Worm (Caenorhabditis elegans) whole organism, L4 larva: ENCODE measurements around the gene ZC412.3.

Experiments
- F26F4.8 ChIP-seq: fragments of 200-800 bp; sonication (Bioruptor generic); conservative IDR thresholded peaks from 2 replicates; pipeline ENCODE4 v1.3.6; 2022; ENCODE audit warnings: missing genetic modification characterization, missing compliant biosample characterization
- F49E8.2 ChIP-seq: sonication (generic microtip); optimal IDR thresholded peaks from 2 replicates; lab custom pipeline; 2016; ENCODE audit warnings: missing compliant biosample characterization, mild to moderate bottlenecking, missing genetic modification characterization, borderline replicate concordance
- R02D3.7 ChIP-seq: fragments of 150-350 bp; sonication (generic microtip); optimal IDR thresholded peaks from 3 replicates; lab custom pipeline; 2014; ENCODE audit warnings: missing biosample characterization, missing genetic modification characterization
- T26A8.4 ChIP-seq: fragments of 200-800 bp; sonication (Bioruptor generic); IDR thresholded peaks from 2 replicates; pipeline ENCODE4 v1.3.6; 2022; ENCODE audit warnings: missing genetic modification characterization, missing compliant biosample characterization
- Y105C5A.15 ChIP-seq: fragments of 200-800 bp; sonication (Bioruptor generic); IDR thresholded peaks from 2 replicates; pipeline ENCODE4 v1.3.6; 2022; ENCODE audit warnings: missing genetic modification characterization, missing compliant biosample characterization
- Y48G9A.11 ChIP-seq: fragments of 200-800 bp; sonication (Bioruptor generic); IDR thresholded peaks from 2 replicates; pipeline ENCODE4 v1.3.6; 2022; ENCODE audit warnings: missing genetic modification reagents, missing genetic modification characterization, missing compliant biosample characterization
- ZK337.2 ChIP-seq: fragments of 200-800 bp; sonication (Bioruptor generic); IDR thresholded peaks from 2 replicates; pipeline ENCODE4 v1.3.6; 2022; ENCODE audit warnings: missing genetic modification reagents, missing genetic modification characterization, missing compliant biosample characterization
- aha-1 ChIP-seq: fragments of 150-350 bp; peaks from one replicate; lab custom pipeline; 2014; ENCODE audit warnings: missing biosample characterization, missing genetic modification characterization
- aly-2 ChIP-seq: sonication (generic microtip); optimal IDR thresholded peaks from 2 replicates; lab custom pipeline; 2018; ENCODE audit warnings: missing biosample characterization, missing genetic modification characterization
- ama-1 ChIP-seq: fragments of 150-350 bp; optimal IDR thresholded peaks from 2 replicates; lab custom pipeline; 2014; ENCODE audit warnings: inconsistent platforms, mixed read lengths
- arid-1 ChIP-seq: fragments of 200-800 bp; sonication (Bioruptor generic); conservative IDR thresholded peaks from 2 replicates; pipeline ENCODE4 v1.3.6; 2022; ENCODE audit warnings: missing genetic modification reagents, missing genetic modification characterization, missing compliant biosample characterization
- ceh-20 ChIP-seq: fragments of 200-800 bp; sonication (Bioruptor generic); IDR thresholded peaks from 2 replicates; pipeline ENCODE4 v1.3.6; 2022; ENCODE audit warnings: missing genetic modification reagents, missing genetic modification characterization, missing compliant biosample characterization
- ceh-28 ChIP-seq: fragments of 150-350 bp; optimal IDR thresholded peaks from 2 replicates; lab custom pipeline; 2014; ENCODE audit warnings: missing biosample characterization, missing genetic modification reagents, missing genetic modification characterization
- ceh-44 ChIP-seq: fragments of 200-800 bp; sonication (Bioruptor generic); IDR thresholded peaks from 2 replicates; pipeline ENCODE4 v1.3.6; 2022; ENCODE audit warnings: missing genetic modification reagents, missing genetic modification characterization, missing compliant biosample characterization
- daf-16 ChIP-seq, 3 experiments: sonication (generic microtip); optimal IDR thresholded peaks; 2 replicates each; lab custom pipeline; 2016 to 2017; ENCODE audit warnings: missing genetic modification characterization in 3 of 3, missing genetic modification reagents in 3 of 3, mild to moderate bottlenecking in 2 of 3, missing compliant biosample characterization in 2 of 3, missing biosample characterization in 1 of 3, moderate library complexity in 1 of 3
- dmd-8 ChIP-seq: fragments of 200-800 bp; sonication (Bioruptor generic); IDR thresholded peaks from 2 replicates; pipeline ENCODE4 v1.3.6; 2022; ENCODE audit warnings: missing genetic modification characterization, missing compliant biosample characterization
- dve-1 ChIP-seq: sonication (generic microtip); optimal IDR thresholded peaks from 2 replicates; lab custom pipeline; 2017; ENCODE audit warnings: antibody characterized with exemption, mild to moderate bottlenecking, missing genetic modification characterization, missing compliant biosample characterization; ENCODE audit not compliant: insufficient read depth
- egl-27 ChIP-seq: sonication (generic microtip); optimal IDR thresholded peaks from 3 replicates; lab custom pipeline; 2017; ENCODE audit warnings: missing biosample characterization, missing genetic modification reagents, missing genetic modification characterization
- fkh-10 ChIP-seq: fragments of 150-350 bp; optimal IDR thresholded peaks from 2 replicates; lab custom pipeline; 2014; ENCODE audit warnings: missing biosample characterization, missing genetic modification reagents, missing genetic modification characterization
- fos-1 ChIP-seq: fragments of 150-350 bp; optimal IDR thresholded peaks from 2 replicates; lab custom pipeline; 2014; ENCODE audit warnings: missing biosample characterization, missing genetic modification characterization
- hlh-11 ChIP-seq: fragments of 200-800 bp; sonication (Bioruptor generic); optimal IDR thresholded peaks from 2 replicates; lab custom pipeline; 2018; ENCODE audit warnings: mild to moderate bottlenecking, missing genetic modification characterization, missing compliant biosample characterization
- hlh-30 ChIP-seq: sonication (generic microtip); optimal IDR thresholded peaks from 2 replicates; lab custom pipeline; 2017; ENCODE audit warnings: antibody characterized with exemption, mild to moderate bottlenecking, missing genetic modification characterization, missing compliant biosample characterization; ENCODE audit not compliant: insufficient read depth
- hmg-1.1 ChIP-seq: fragments of 200-800 bp; sonication (Bioruptor generic); IDR thresholded peaks from 2 replicates; pipeline ENCODE4 v1.3.6; 2022; ENCODE audit warnings: missing genetic modification reagents, missing genetic modification characterization, missing compliant biosample characterization
- lim-7 ChIP-seq: fragments of 200-800 bp; sonication (Bioruptor generic); IDR thresholded peaks from 2 replicates; pipeline ENCODE4 v1.3.6; 2022; ENCODE audit warnings: missing genetic modification characterization, missing compliant biosample characterization
- lin-13 ChIP-seq: fragments of 150-350 bp; optimal IDR thresholded peaks from 2 replicates; lab custom pipeline; 2014; ENCODE audit warnings: missing biosample characterization, missing genetic modification reagents, missing genetic modification characterization
- lin-39 ChIP-seq: fragments of 150-350 bp; optimal IDR thresholded peaks from 2 replicates; lab custom pipeline; 2014; ENCODE audit warnings: missing biosample characterization, missing genetic modification reagents, missing genetic modification characterization
- lir-3 ChIP-seq: sonication (generic microtip); optimal IDR thresholded peaks from 2 replicates; lab custom pipeline; 2016; ENCODE audit warnings: mild to moderate bottlenecking, missing genetic modification characterization, missing compliant biosample characterization
- lsy-2 ChIP-seq, 2 experiments: fragments of 150-350 bp in 1 of 2; sonication (generic microtip) in 1 of 2; optimal IDR thresholded peaks; 2 replicates each; lab custom pipeline; 2014 to 2017; ENCODE audit warnings: missing biosample characterization in 2 of 2, missing genetic modification characterization in 2 of 2
- madf-5 ChIP-seq, 2 experiments: fragments of 200-800 bp; sonication (Bioruptor generic); IDR thresholded peaks; 2 replicates each; pipeline ENCODE4 v1.3.6; 2022; ENCODE audit warnings: missing compliant biosample characterization in 2 of 2, missing genetic modification characterization in 2 of 2
- mdl-1 ChIP-seq, 2 experiments: fragments of 150-350 bp in 1 of 2; sonication (generic microtip) in 1 of 2; optimal IDR thresholded peaks; 2 replicates each; lab custom pipeline; 2014 to 2017; ENCODE audit warnings: missing biosample characterization in 2 of 2, missing genetic modification characterization in 2 of 2
- mdt-29 ChIP-seq: fragments of 200-800 bp; sonication (Bioruptor generic); IDR thresholded peaks from 2 replicates; pipeline ENCODE4 v1.3.6; 2022; ENCODE audit warnings: missing genetic modification reagents, missing genetic modification characterization, missing compliant biosample characterization
- mxl-2 ChIP-seq: fragments of 200-800 bp; sonication (Bioruptor generic); conservative IDR thresholded peaks from 2 replicates; pipeline ENCODE4 v1.3.6; 2022; ENCODE audit warnings: missing genetic modification reagents, missing genetic modification characterization, missing compliant biosample characterization
- nhr-10 ChIP-seq: fragments of 150-350 bp; optimal IDR thresholded peaks from 2 replicates; lab custom pipeline; 2014; ENCODE audit warnings: missing biosample characterization, missing genetic modification characterization
- nhr-111 ChIP-seq: fragments of 200-800 bp; sonication (Bioruptor generic); optimal IDR thresholded peaks from 2 replicates; lab custom pipeline; 2018; ENCODE audit warnings: mild to moderate bottlenecking, missing genetic modification characterization, missing compliant biosample characterization
- nhr-25 ChIP-seq: sonication (generic microtip); optimal IDR thresholded peaks from 2 replicates; lab custom pipeline; 2017; ENCODE audit warnings: missing genetic modification characterization, mild to moderate bottlenecking, missing compliant biosample characterization, antibody characterized with exemption, moderate library complexity, borderline replicate concordance; ENCODE audit not compliant: insufficient read depth
- nhr-41 ChIP-seq: fragments of 200-800 bp; sonication (Bioruptor generic); IDR thresholded peaks from 2 replicates; pipeline ENCODE4 v1.3.6; 2022; ENCODE audit warnings: missing genetic modification reagents, missing genetic modification characterization, missing compliant biosample characterization
- nhr-48 ChIP-seq: sonication (generic microtip); optimal IDR thresholded peaks from 2 replicates; lab custom pipeline; 2016; ENCODE audit warnings: mild to moderate bottlenecking, missing genetic modification characterization, missing compliant biosample characterization
- nhr-6 ChIP-seq: fragments of 150-350 bp; optimal IDR thresholded peaks from 2 replicates; lab custom pipeline; 2014; ENCODE audit warnings: missing biosample characterization, missing genetic modification characterization
- nhr-76 ChIP-seq: fragments of 150-350 bp; optimal IDR thresholded peaks from 2 replicates; lab custom pipeline; 2014; ENCODE audit warnings: missing biosample characterization, missing genetic modification characterization
- pha-4 ChIP-seq, 2 experiments: fragments of 150-350 bp in 1 of 2; fragments of 200-800 bp in 1 of 2; sonication (Bioruptor generic) in 1 of 2; IDR thresholded peaks in 1 of 2; optimal IDR thresholded peaks in 1 of 2; 2 replicates each; pipeline versions ENCODE4 v1.3.6 to Lab custom; 2014 to 2022; ENCODE audit warnings: missing genetic modification characterization in 2 of 2, missing genetic modification reagents in 2 of 2, missing biosample characterization in 1 of 2, missing compliant biosample characterization in 1 of 2
- php-3 ChIP-seq: fragments of 200-800 bp; sonication (Bioruptor generic); IDR thresholded peaks from 2 replicates; pipeline ENCODE4 v1.3.6; 2022; ENCODE audit warnings: missing genetic modification reagents, missing genetic modification characterization, missing compliant biosample characterization
- pqm-1 ChIP-seq: sonication (generic microtip); optimal IDR thresholded peaks from 2 replicates; lab custom pipeline; 2017; ENCODE audit warnings: missing biosample characterization, missing genetic modification characterization
- rbr-2 ChIP-seq: sonication (generic microtip); optimal IDR thresholded peaks from 2 replicates; lab custom pipeline; 2016; ENCODE audit warnings: missing genotype, missing genetic modification characterization, missing compliant biosample characterization
- saeg-2 ChIP-seq: fragments of 200-800 bp; sonication (Bioruptor generic); IDR thresholded peaks from 2 replicates; pipeline ENCODE4 v1.3.6; 2022; ENCODE audit warnings: missing genetic modification reagents, missing genetic modification characterization, missing compliant biosample characterization
- skn-1 ChIP-seq: fragments of 150-350 bp; optimal IDR thresholded peaks from 2 replicates; lab custom pipeline; 2014; ENCODE audit warnings: missing biosample characterization, missing genetic modification characterization
- spr-1 ChIP-seq: sonication (generic microtip); optimal IDR thresholded peaks from 2 replicates; lab custom pipeline; 2016; ENCODE audit warnings: mild to moderate bottlenecking, missing genetic modification characterization, missing compliant biosample characterization
- spr-3 ChIP-seq: fragments of 200-800 bp; sonication (Bioruptor generic); optimal IDR thresholded peaks from 2 replicates; lab custom pipeline; 2018; ENCODE audit warnings: mild to moderate bottlenecking, missing genetic modification characterization, missing compliant biosample characterization
- tag-97 ChIP-seq: fragments of 200-800 bp; sonication (Bioruptor generic); IDR thresholded peaks from 2 replicates; pipeline ENCODE4 v1.3.6; 2022; ENCODE audit warnings: missing genetic modification characterization, missing compliant biosample characterization
- unc-62 ChIP-seq, 3 experiments: fragments of 150-350 bp in 1 of 3; sonication (generic microtip); optimal IDR thresholded peaks in 2 of 3; peaks in 1 of 3; 1 replicate in 1 of 3; 2 replicates in 2 of 3; lab custom pipeline; 2014 to 2017; ENCODE audit warnings: missing biosample characterization in 3 of 3, missing genetic modification characterization in 3 of 3, missing genetic modification reagents in 3 of 3, missing genotype in 1 of 3
- zag-1 ChIP-seq: fragments of 150-350 bp; optimal IDR thresholded peaks from 2 replicates; lab custom pipeline; 2014; ENCODE audit warnings: missing biosample characterization, missing genetic modification characterization
- zip-2 ChIP-seq: fragments of 150-350 bp; optimal IDR thresholded peaks from 2 replicates; lab custom pipeline; 2014; ENCODE audit warnings: missing biosample characterization, missing genetic modification characterization

The ZC412.3 gene

DNA sequence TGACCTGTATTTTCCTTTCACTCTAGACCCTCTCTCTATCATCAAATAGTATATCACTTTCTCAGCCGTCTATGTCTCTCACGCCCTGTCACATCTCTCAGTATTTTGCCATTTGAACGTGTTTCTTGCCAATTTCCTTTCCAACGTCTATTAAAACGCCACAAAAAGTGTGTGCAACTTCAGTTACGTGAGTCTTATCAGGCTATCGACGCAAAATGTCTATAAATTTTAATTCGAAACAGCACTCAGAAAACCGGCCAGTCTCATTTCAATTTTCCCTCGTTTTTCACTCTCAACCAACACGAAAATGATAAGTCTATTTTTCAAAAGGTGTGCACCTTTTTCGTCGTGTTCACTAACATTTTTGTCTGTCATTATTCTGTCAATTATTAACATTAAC is 24.2 kb upstream of the ZC412.3 start, which contains the start of gene mpst-3 (continued):
- TF ChIP-seq lin-39 (tag; lab: Kevin White, UChicago) (no peak), unc-62 (GFP tag; optimal IDR thresholded peaks at IDR 0.05 in 1 of 2; lab: Kevin White, UChicago) (no peak), unc-62 (tag; optimal IDR thresholded peaks at IDR 0.05; lab: Kevin White, UChicago) (no peak), lin-13 (GFP tag; lab: Kevin White, UChicago) (no peak), spr-1 (no peak), aha-1 (tag; lab: Kevin White, UChicago) (no peak), F49E8.2 (tag; lab: Kevin White, UChicago) (no peak), hlh-11 (tag; lab: Kevin White, UChicago) (peak; percentile 79), pqm-1 (tag; lab: Kevin White, UChicago) (peak; percentile 86), lsy-2 (tag; optimal IDR thresholded peaks at IDR 0.05; lab: Kevin White, UChicago) (no peak), spr-3 (GFP tag; lab: Kevin White, UChicago) (no peak), mxl-2 (GFP tag; lab: Robert Waterston, UW) (no peak), nhr-111 (GFP tag; lab: Kevin White, UChicago) (no peak), daf-16 (GFP tag; optimal IDR thresholded peaks at IDR 0.05; lab: Kevin White, UChicago) (no peak), daf-16 (tag; optimal IDR thresholded peaks at IDR 0.05; lab: Kevin White, UChicago) (peak; percentile 83), mdt-29 (GFP tag; lab: Robert Waterston, UW) (no peak), rbr-2 (tag; lab: Kevin White, UChicago) (no peak), F26F4.8 (no peak), zip-2 (tag; lab: Kevin White, UChicago) (no peak), hmg-1.1 (no peak), lim-7 (GFP tag; lab: Robert Waterston, UW) (no peak), pha-4 (GFP tag; IDR thresholded peaks at IDR 0.05; lab: Robert Waterston, UW) (no peak), pha-4 (tag; optimal IDR thresholded peaks at IDR 0.05; lab: Kevin White, UChicago) (no peak), madf-5 (GFP tag; IDR thresholded peaks at IDR 0.05; lab: Robert Waterston, UW) (no peak), saeg-2 (no peak), ceh-44 (GFP tag; lab: Robert Waterston, UW) (no peak), ZK337.2 (no peak), fos-1 (tag; lab: Kevin White, UChicago) (no peak), nhr-10 (tag; lab: Kevin White, UChicago) (no peak), nhr-41 (no peak), aly-2 (tag; lab: Kevin White, UChicago) (no peak), ama-1 (lab: Kevin White, UChicago) (no peak), nhr-25 (tag; lab: Kevin White, UChicago) (no peak), nhr-6 (tag; lab: Kevin White, UChicago) (peak; percentile 66), mdl-1 (tag; optimal IDR thresholded peaks at IDR 0.05; lab: Kevin White, UChicago) (no peak), dmd-8 (GFP tag; lab: Robert Waterston, UW) (no peak), nhr-76 (tag; lab: Kevin White, UChicago) (no peak), fkh-10 (no peak), skn-1 (tag; lab: Kevin White, UChicago) (no peak), egl-27 (tag; lab: Kevin White, UChicago) (no peak), ceh-20 (GFP tag; lab: Robert Waterston, UW) (no peak), Y105C5A.15 (GFP tag; lab: Robert Waterston, UW) (no peak), php-3 (peak; percentile 87), nhr-48 (tag; lab: Kevin White, UChicago) (peak; percentile 47), Y48G9A.11 (GFP tag; lab: Robert Waterston, UW) (no peak), arid-1 (GFP tag; lab: Robert Waterston, UW) (no peak), hlh-30 (tag; lab: Kevin White, UChicago) (peak; percentile 20), tag-97 (GFP tag; lab: Robert Waterston, UW) (no peak), ceh-28 (tag; lab: Kevin White, UChicago) (no peak), lir-3 (tag; lab: Kevin White, UChicago) (no peak), dve-1 (tag; lab: Kevin White, UChicago) (peak; percentile 33), zag-1 (tag; lab: Kevin White, UChicago) (no peak), T26A8.4 (no peak), R02D3.7 (tag; lab: Kevin White, UChicago) (no peak)
